Worm (Caenorhabditis elegans) whole organism, L4/young adult: ENCODE data around the gene rsp-6.

Experiments
- dao-5 ChIP-seq: sonication (generic microtip); optimal IDR thresholded peaks from 2 replicates; lab custom pipeline; 2016; ENCODE audit warnings: missing genotype, missing genetic modification characterization, moderate library complexity, missing compliant biosample characterization
- him-1 ChIP-seq: sonication (generic microtip); optimal IDR thresholded peaks from 2 replicates; lab custom pipeline; 2016; ENCODE audit warnings: missing genotype, missing genetic modification reagents, missing genetic modification characterization, missing compliant biosample characterization

ce11 chrIV:7775725-7776124 lies 15.3 kb downstream of the rsp-6 start, which contains the start of gene swd-2.1:
- TF ChIP-seq him-1 (tag; lab: Kevin White, UChicago) (no peak), dao-5 (tag; lab: Kevin White, UChicago) (no peak)
